Fruit fly (Drosophila melanogaster) whole organism, pupa: ENCODE results near the gene strat.

ENCODE experiments used
- CG10348 ChIP-seq: fragments of 200-800 bp; sonication (Bioruptor generic); IDR thresholded peaks from 2 replicates; pipeline ENCODE4 v1.3.6; 2022; ENCODE audit warnings: missing biosample characterization, missing genetic modification characterization
- CG12605 ChIP-seq: fragments of 200-800 bp; sonication (Bioruptor generic); IDR thresholded peaks from 2 replicates; pipeline ENCODE4 v1.3.6; 2022; ENCODE audit warnings: missing biosample characterization, missing genetic modification characterization
- CG13204 ChIP-seq: fragments of 200-800 bp; sonication (Bioruptor generic); optimal IDR thresholded peaks from 2 replicates; lab custom pipeline; 2018; ENCODE audit warnings: missing biosample characterization, mild to moderate bottlenecking, missing genetic modification characterization, moderate library complexity
- CG14655 ChIP-seq: fragments of 200-800 bp; sonication (Bioruptor generic); optimal IDR thresholded peaks from 3 replicates; lab custom pipeline; 2017; ENCODE audit warnings: mild to moderate bottlenecking, missing biosample characterization, missing genetic modification reagents, missing genetic modification characterization
- CG15710 ChIP-seq: fragments of 200-800 bp; sonication (Bioruptor generic); optimal IDR thresholded peaks from 2 replicates; lab custom pipeline; 2018; ENCODE audit warnings: missing biosample characterization, mild to moderate bottlenecking, missing genetic modification characterization, moderate library complexity
- CG17806 ChIP-seq: fragments of 200-800 bp; sonication (Bioruptor generic); optimal IDR thresholded peaks from 2 replicates; lab custom pipeline; 2018; ENCODE audit warnings: missing biosample characterization, mild to moderate bottlenecking, missing genetic modification characterization, moderate library complexity
- CG32121 ChIP-seq: fragments of 200-800 bp; sonication (Bioruptor generic); IDR thresholded peaks from 2 replicates; pipeline ENCODE4 v1.3.6; 2022; ENCODE audit warnings: missing biosample characterization, missing genetic modification characterization
- CG34367 ChIP-seq: fragments of 200-800 bp; sonication (Bioruptor generic); optimal IDR thresholded peaks from 2 replicates; lab custom pipeline; 2018; ENCODE audit warnings: missing biosample characterization, mild to moderate bottlenecking, missing genetic modification characterization
- CG4496 ChIP-seq: fragments of 200-800 bp; sonication (Bioruptor generic); IDR thresholded peaks from 3 replicates; pipeline ENCODE4 v1.3.6; 2022; ENCODE audit warnings: missing biosample characterization, missing genetic modification characterization
- CG8159 ChIP-seq: fragments of 200-800 bp; sonication (Bioruptor generic); optimal IDR thresholded peaks from 3 replicates; lab custom pipeline; 2018; ENCODE audit warnings: missing biosample characterization, mild to moderate bottlenecking, missing genetic modification characterization, moderate library complexity
- CG8301 ChIP-seq: fragments of 200-800 bp; sonication (Bioruptor generic); optimal IDR thresholded peaks from 2 replicates; lab custom pipeline; 2018; ENCODE audit warnings: missing biosample characterization, mild to moderate bottlenecking, missing genetic modification characterization
- CG9948 ChIP-seq: fragments of 200-800 bp; sonication (Bioruptor generic); optimal IDR thresholded peaks from 2 replicates; lab custom pipeline; 2018; ENCODE audit warnings: missing biosample characterization, mild to moderate bottlenecking, missing genetic modification characterization, moderate library complexity
- D1 ChIP-seq: fragments of 200-800 bp; sonication (Bioruptor generic); optimal IDR thresholded peaks from 2 replicates; lab custom pipeline; 2018; ENCODE audit warnings: missing biosample characterization, mild to moderate bottlenecking, missing genetic modification characterization, moderate library complexity
- EcR ChIP-seq: fragments of 200-800 bp; sonication (Bioruptor generic); optimal IDR thresholded peaks from 3 replicates; lab custom pipeline; 2019; ENCODE audit warnings: missing biosample characterization, missing genetic modification characterization, mild to moderate bottlenecking, moderate library complexity, missing genetic modification reagents
- Ets98B ChIP-seq: fragments of 200-800 bp; sonication (Bioruptor generic); IDR thresholded peaks from 2 replicates; pipeline ENCODE4 v1.3.6; 2022; ENCODE audit warnings: missing biosample characterization, missing genetic modification characterization
- Pif1A ChIP-seq: fragments of 200-800 bp; sonication (Bioruptor generic); optimal IDR thresholded peaks from 3 replicates; lab custom pipeline; 2016; ENCODE audit warnings: missing biosample characterization, missing genetic modification characterization
- Pif1B ChIP-seq: fragments of 200-800 bp; sonication (Bioruptor generic); optimal IDR thresholded peaks from 3 replicates; lab custom pipeline; 2016; ENCODE audit warnings: missing biosample characterization, missing genetic modification characterization
- Snoo ChIP-seq: fragments of 200-800 bp; sonication (Bioruptor generic); optimal IDR thresholded peaks from 3 replicates; lab custom pipeline; 2017; ENCODE audit warnings: missing biosample characterization, mild to moderate bottlenecking, missing genetic modification characterization, inconsistent platforms
- fd96Ca ChIP-seq: fragments of 200-800 bp; sonication (Bioruptor generic); IDR thresholded peaks from 3 replicates; pipeline ENCODE4 v1.3.6; 2022; ENCODE audit warnings: missing biosample characterization, missing genetic modification characterization
- gl ChIP-seq: fragments of 200-800 bp; sonication (Bioruptor generic); optimal IDR thresholded peaks from 2 replicates; lab custom pipeline; 2018; ENCODE audit warnings: missing biosample characterization, mild to moderate bottlenecking, missing genetic modification characterization
- rn ChIP-seq: fragments of 200-800 bp; sonication (Bioruptor generic); IDR thresholded peaks from 2 replicates; pipeline ENCODE4 v1.3.6; 2022; ENCODE audit warnings: missing biosample characterization, missing genetic modification characterization

Gene strat

DNA sequence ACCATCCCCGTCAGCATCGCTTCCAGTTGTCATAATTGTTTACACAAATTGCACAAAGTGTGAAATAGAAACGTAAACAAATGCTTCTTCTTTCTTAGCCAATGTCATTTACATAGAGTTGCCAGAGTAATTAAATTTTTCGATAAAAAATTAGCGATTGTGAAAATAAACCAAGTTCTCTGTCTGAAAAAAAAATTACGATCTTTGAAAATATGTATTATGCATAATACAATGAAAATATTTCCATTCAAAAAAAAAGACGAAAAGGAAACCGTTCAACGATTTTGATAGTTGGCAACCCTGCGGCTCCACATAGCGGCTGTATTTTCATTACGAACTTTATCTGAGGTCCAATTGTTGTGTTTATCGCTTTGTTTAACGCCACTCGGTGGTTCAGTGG lies 9.0 kb upstream of the strat start, which contains the start of the genes CG7810 and CG7806:
Gene CG7810 (minus strand): TSS at position 105 of the 400 bp plus-strand sequence.
Gene CG7806 (plus strand): TSS at position 309 of the 400 bp plus-strand sequence.
- TF ChIP-seq rn (peak; percentile 45; the same call in 1 of the 2 replicates), CG15710 (tag; lab: Kevin White, UChicago) (peak; percentile 86), EcR (GFP tag; lab: Kevin White, UChicago) (peak; percentile 30), D1 (no peak), CG13204 (GFP tag; lab: Kevin White, UChicago) (no peak), CG14655 (GFP tag; lab: Kevin White, UChicago) (no peak), CG8301 (no peak), CG8159 (tag; lab: Kevin White, UChicago) (peak; percentile 86), Pif1A (no peak), CG10348 (GFP tag; lab: Robert Waterston, UW) (peak; percentile 57), fd96Ca (GFP tag; lab: Robert Waterston, UW) (peak; percentile 62; the same call in 2 of the 3 replicates), CG34367 (peak; percentile 87), Ets98B (GFP tag; lab: Robert Waterston, UW) (peak; percentile 92), gl (tag; lab: Kevin White, UChicago) (peak; percentile 69), CG9948 (tag; lab: Kevin White, UChicago) (peak; percentile 81), Snoo (tag; lab: Kevin White, UChicago) (peak; percentile 85), CG12605 (GFP tag; lab: Robert Waterston, UW) (peak; percentile 93), CG32121 (GFP tag; lab: Robert Waterston, UW) (peak; percentile 91), Pif1B (GFP tag; lab: Kevin White, UChicago) (no peak), CG4496 (peak; percentile 95), CG17806 (tag; lab: Kevin White, UChicago) (peak; percentile 87)

DNA sequence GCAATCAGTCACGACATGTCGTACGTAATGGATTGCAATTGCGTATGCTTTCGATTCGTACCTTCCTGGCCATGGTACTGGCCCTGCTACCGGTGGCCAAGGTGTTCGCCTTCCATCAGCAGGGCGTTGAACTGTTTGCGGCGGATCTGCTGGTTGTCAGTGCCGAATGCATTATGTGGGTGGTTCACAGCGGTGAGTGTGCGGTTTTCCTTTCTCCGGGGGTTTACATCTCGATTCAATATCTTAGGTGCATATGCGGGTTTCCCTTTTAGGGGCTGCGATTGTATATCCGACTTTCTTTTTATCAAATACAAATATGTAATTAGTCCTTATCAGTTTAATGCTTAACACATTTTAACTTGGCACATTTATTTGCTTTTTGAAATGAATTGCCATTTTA lies 8.4 kb upstream of the strat start:
- TF ChIP-seq Pif1B (GFP tag; lab: Kevin White, UChicago) (no peak), EcR (GFP tag; lab: Kevin White, UChicago) (peak; percentile 32), CG13204 (GFP tag; lab: Kevin White, UChicago) (no peak), rn (no peak), CG9948 (tag; lab: Kevin White, UChicago) (no peak), CG15710 (tag; lab: Kevin White, UChicago) (no peak), CG32121 (GFP tag; lab: Robert Waterston, UW) (no peak)

DNA sequence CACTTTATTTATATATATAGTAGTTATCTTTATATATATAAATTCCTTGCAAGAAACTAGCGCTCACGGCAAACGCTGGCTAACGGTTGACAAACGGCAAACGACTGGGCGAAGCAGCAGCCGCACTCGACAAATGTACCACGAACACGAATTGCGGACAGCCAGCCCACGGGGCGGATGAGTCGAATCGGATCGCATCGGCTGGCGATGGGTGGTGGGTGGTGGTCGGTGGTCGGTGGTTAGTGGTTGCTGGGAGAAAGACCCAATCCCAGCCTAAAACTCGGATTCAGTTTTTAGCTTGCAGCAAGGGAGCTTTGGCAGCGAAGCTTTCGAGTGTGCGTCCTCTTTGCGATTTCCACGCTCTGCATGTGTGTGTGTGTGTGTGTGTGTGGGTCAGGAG lies 5.0 kb downstream of the strat start, which contains the start of gene CG7781:
Gene CG7781 (minus strand): TSS at position 260 of the 400 bp plus-strand sequence.
- no peak for TF ChIP-seq CG10348 (GFP tag; lab: Robert Waterston, UW)
- TF ChIP-seq CG9948 (tag; lab: Kevin White, UChicago): no peak
- no peak for TF ChIP-seq EcR (GFP tag; lab: Kevin White, UChicago)
- no peak for TF ChIP-seq CG15710 (tag; lab: Kevin White, UChicago)
- TF ChIP-seq Ets98B (GFP tag; lab: Robert Waterston, UW): peak; percentile 46; the same call in 1 of the 2 replicates
- 0 out of 3 replicates have a peak, but pooled peaks have one; percentile 10 for TF ChIP-seq fd96Ca (GFP tag; lab: Robert Waterston, UW)
- no peak for TF ChIP-seq Pif1A
- TF ChIP-seq gl (tag; lab: Kevin White, UChicago): no peak
- TF ChIP-seq CG14655 (GFP tag; lab: Kevin White, UChicago): no peak
- peak; percentile 51; the same call in 2 of the 3 replicates for TF ChIP-seq CG4496
- no peak for TF ChIP-seq Snoo (tag; lab: Kevin White, UChicago)
- no peak for TF ChIP-seq Pif1B (GFP tag; lab: Kevin White, UChicago)
- TF ChIP-seq CG13204 (GFP tag; lab: Kevin White, UChicago): no peak
- TF ChIP-seq CG8301: no peak
- no peak for TF ChIP-seq CG17806 (tag; lab: Kevin White, UChicago)
- TF ChIP-seq CG8159 (tag; lab: Kevin White, UChicago): no peak
- no peak for TF ChIP-seq D1
- no peak for TF ChIP-seq rn
- TF ChIP-seq CG12605 (GFP tag; lab: Robert Waterston, UW): 0 out of 2 replicates have a peak, but pooled peaks have one; percentile 28
- TF ChIP-seq CG34367: no peak
- TF ChIP-seq CG32121 (GFP tag; lab: Robert Waterston, UW): no peak

DNA sequence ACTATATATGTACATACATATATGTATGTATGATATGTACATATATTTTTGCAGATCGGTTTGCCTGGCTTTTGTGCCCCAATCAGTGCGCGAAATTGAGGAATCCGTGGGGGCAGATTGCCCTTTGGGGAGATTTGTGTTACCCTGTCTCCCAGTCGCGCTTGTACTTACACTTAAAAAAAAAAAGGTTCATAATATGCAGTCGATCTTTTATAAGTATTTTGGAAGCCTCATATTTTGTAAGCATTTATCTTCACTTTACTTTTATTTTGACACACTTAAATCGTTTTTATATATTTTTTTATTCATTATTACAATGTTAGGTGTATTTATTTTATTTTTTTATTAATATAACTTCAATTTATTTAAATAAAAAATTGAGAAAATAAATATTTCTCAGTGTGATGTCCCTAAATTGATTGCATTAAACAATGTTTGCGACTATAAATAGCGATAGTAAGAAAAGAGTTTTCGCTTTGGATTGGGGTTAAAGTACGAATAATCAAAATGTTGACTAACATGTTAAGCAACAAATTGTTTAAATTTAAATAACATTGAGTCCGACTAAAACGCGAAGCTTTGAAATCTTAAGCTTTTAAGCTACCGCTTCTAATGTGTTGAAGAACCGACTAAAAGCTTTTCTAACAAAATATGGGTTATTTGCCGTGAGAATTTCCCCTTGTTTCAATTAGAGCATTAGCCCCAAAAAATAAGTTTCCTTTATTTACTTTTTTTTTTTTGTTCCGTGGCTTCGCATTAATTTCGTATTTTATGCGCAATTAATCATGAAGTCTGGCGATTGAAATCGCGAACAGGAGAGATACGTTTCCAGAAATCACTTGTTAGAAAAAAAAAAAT lies 6.5 kb downstream of the strat start:
- TF ChIP-seq CG17806 (tag; lab: Kevin White, UChicago) (peak; percentile 4), CG12605 (GFP tag; lab: Robert Waterston, UW) (peak; percentile 28; the same call in 1 of the 2 replicates), CG13204 (GFP tag; lab: Kevin White, UChicago) (no peak), CG4496 (0 out of 3 replicates have a peak, but pooled peaks have one; percentile 46), CG32121 (GFP tag; lab: Robert Waterston, UW) (0 out of 2 replicates have a peak, but pooled peaks have one; percentile 35), rn (no peak), CG14655 (GFP tag; lab: Kevin White, UChicago) (no peak), Pif1A (no peak), gl (tag; lab: Kevin White, UChicago) (no peak), D1 (no peak), CG8159 (tag; lab: Kevin White, UChicago) (peak; percentile 37), CG9948 (tag; lab: Kevin White, UChicago) (peak; percentile 0), CG34367 (no peak), CG15710 (tag; lab: Kevin White, UChicago) (peak; percentile 1)

DNA sequence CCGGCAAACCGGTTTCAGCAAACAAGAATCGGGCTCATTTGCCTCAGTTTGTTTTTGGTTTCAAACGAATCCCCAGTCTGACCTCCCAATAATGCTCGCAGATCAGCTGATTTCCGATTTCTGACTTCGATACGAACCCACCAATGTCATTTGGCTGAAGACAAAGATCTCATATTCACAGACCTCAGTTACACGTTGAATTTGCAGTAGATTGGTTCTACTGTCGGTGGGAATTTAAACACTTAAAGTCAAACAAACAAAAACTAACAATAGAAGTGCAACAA lies 7.1 kb downstream of the strat start, which contains the start of gene CG14275:
Gene CG14275 (plus strand): TSS at position 185 of the 284 bp plus-strand sequence.
- TF ChIP-seq CG34367: no peak
- no peak for TF ChIP-seq CG12605 (GFP tag; lab: Robert Waterston, UW)
- no peak for TF ChIP-seq fd96Ca (GFP tag; lab: Robert Waterston, UW)
- TF ChIP-seq CG13204 (GFP tag; lab: Kevin White, UChicago): no peak
- no peak for TF ChIP-seq CG15710 (tag; lab: Kevin White, UChicago)
- TF ChIP-seq gl (tag; lab: Kevin White, UChicago): no peak
- TF ChIP-seq CG17806 (tag; lab: Kevin White, UChicago): no peak
- TF ChIP-seq CG32121 (GFP tag; lab: Robert Waterston, UW): no peak
- no peak for TF ChIP-seq D1
- no peak for TF ChIP-seq CG9948 (tag; lab: Kevin White, UChicago)
- TF ChIP-seq Snoo (tag; lab: Kevin White, UChicago): no peak
- TF ChIP-seq CG8159 (tag; lab: Kevin White, UChicago): no peak
- no peak for TF ChIP-seq Pif1A
- TF ChIP-seq CG14655 (GFP tag; lab: Kevin White, UChicago): no peak
- TF ChIP-seq EcR (GFP tag; lab: Kevin White, UChicago): no peak
- no peak for TF ChIP-seq CG8301
- no peak for TF ChIP-seq CG4496
